Fruit fly (Drosophila melanogaster) S2 (cell line): ENCODE results near the gene Tmtc1.

ENCODE experiments used
- CG8478 ChIP-seq: fragments of >200 bp; optimal IDR thresholded peaks from 2 replicates; lab custom pipeline; 2018
- CTCF ChIP-seq, 2 experiments: fragments of >200 bp; optimal IDR thresholded peaks; 2 replicates each; lab custom pipeline; 2018

Tmtc1 gene

dm6 chr2L:2677553-2677952, at the start of gene Tmtc1:
Gene Tmtc1 (plus strand): TSS chr2L:2677734.
- TF ChIP-seq CTCF (optimal IDR thresholded peaks at IDR 0.05; lab: Kevin White, UChicago) (no peak), CG8478 (lab: Kevin White, UChicago) (no peak)

dm6 chr2L:2628760-2629159, 48.8 kb upstream of the Tmtc1 start:
- TF ChIP-seq CTCF (optimal IDR thresholded peaks at IDR 0.05; lab: Kevin White, UChicago) (no peak), CG8478 (lab: Kevin White, UChicago) (no peak)

DNA sequence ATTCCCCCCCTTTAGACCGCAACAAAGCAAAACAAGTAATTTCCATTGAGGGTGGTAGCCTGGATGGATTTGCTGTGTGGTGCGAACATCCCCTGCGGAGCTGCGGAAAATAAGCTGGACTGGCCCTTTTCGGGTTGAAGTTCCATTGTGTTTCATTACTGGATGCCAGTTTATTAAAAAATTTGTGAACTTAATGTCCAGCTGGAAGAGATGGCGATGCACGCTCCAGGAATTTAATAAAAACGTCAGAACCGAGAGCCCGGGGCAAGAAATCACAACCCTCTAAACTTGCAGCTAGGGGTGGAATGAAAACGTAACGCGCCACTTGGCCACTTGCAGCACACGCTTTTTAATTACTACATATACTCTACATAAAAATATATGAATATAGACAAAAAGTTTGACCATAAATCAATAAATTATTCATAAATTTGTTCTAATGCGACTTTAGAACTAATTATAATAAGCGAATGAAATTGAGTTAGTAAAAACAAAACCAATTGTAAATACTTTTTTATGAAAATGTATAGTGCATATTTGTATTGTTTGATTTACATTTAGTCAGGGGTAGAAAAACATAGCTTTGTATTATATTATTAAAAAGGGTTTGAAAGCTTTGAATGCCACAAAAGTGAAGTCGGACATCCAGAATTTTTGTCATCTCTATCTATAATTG, 41.1 kb upstream of the Tmtc1 start:
- TF ChIP-seq CTCF (optimal IDR thresholded peaks at IDR 0.05; lab: Kevin White, UChicago) (no peak), CG8478 (lab: Kevin White, UChicago) (no peak)

dm6 chr2L:2637002-2637377, 40.5 kb upstream of the Tmtc1 start:
- TF ChIP-seq CG8478 (lab: Kevin White, UChicago) = no peak
- TF ChIP-seq CTCF (optimal IDR thresholded peaks at IDR 0.05; lab: Kevin White, UChicago) = no peak

DNA sequence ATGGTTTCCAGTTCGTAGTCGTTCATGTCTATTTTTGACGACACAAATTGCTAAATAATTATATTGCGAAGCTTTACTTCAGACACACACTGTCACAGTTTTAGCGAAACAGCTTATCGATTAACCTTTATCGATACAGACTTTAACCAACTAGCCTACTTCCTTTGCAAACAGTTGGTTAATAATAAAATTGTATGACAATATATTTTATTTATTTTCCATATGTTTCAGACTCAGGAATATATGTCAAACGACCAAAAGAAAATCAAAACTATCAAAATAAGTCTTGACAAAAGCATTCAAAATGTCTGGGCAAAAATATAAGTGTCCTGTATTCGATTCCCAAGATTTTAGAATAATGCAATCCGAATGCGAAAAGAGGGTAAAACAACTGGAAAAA, 29.9 kb upstream of the Tmtc1 start, which contains the start of the genes CG9962 and CG43851:
CG9962 (minus strand) TSS at position 101 of the 400 bp plus-strand sequence.
CG43851 (plus strand) TSS at position 267 of the 400 bp plus-strand sequence.
- TF ChIP-seq CG8478 (lab: Kevin White, UChicago) = no peak

DNA sequence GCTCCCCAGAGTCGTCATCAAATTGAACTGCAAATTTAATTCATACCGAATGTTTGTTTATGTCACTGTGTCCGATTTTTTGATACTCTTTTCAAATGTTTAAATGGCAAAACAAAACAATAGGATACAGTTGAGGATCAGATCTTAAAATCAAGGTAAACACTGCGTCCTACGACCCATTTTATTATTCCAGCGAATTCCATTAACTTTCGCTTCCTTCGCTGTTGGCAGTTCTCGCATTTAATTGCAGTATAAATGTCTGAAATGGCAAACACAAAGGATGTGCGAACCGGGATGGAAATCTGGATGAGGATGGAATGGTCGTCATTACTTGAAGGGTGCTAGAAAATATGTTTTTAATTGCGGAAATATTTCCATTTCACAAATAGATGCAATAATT, 25.2 kb upstream of the Tmtc1 start, which contains the start of gene CG33125:
CG33125 (minus strand) TSS at position 101 of the 400 bp plus-strand sequence.
- no peak for TF ChIP-seq CTCF (optimal IDR thresholded peaks at IDR 0.05; lab: Kevin White, UChicago)
- TF ChIP-seq CG8478 (lab: Kevin White, UChicago) = no peak

dm6 chr2L:2652746-2653145, 24.8 kb upstream of the Tmtc1 start, which contains the start of gene Prosbeta4R1:
Gene Prosbeta4R1 (plus strand): TSS chr2L:2653046.
- TF ChIP-seq CG8478 (lab: Kevin White, UChicago) (no peak), CTCF (optimal IDR thresholded peaks at IDR 0.05; lab: Kevin White, UChicago) (no peak)

DNA sequence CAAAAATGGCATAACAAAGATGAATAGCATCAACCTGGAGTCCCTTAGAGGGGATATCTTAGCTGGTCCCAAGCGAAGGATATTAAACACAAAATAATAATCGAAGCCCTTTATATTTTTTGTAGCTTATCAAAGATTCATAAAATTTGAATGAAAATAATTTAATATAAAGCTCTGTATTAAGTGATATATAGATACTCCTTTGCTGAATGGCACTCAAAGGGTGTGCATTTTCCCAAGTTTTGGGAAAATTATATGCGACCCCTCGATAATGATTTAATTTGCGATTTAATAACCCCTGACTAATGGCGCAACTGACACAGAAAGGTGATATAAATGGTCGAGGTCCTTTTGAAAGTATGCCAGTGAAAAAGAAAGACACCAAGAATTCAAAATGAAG, 23.8 kb upstream of the Tmtc1 start, which contains the start of gene Or23a:
Or23a (plus strand) TSS at position 301 of the 400 bp plus-strand sequence.
- TF ChIP-seq CTCF (optimal IDR thresholded peaks at IDR 0.05; lab: Kevin White, UChicago) (no peak), CG8478 (lab: Kevin White, UChicago) (no peak)

DNA sequence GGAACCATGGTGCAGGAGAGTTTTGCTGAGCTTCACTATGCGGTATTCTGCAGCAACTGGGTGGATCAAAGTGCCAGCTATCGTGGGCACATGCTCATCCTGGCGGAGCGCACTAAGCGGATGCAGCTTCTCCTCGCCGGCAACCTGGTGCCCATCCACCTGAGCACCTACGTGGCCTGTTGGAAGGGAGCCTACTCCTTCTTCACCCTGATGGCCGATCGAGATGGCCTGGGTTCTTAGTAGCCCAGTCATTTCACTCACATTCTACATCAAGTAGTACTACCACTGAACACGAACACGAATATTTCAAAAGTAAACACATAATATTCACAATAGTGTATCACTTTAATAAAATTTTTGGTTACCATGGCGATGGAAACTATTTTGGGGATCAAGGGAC, 22.4 kb upstream of the Tmtc1 start, which contains the start of gene Prosbeta4R2:
Prosbeta4R2 (plus strand) TSS at position 301 of the 400 bp plus-strand sequence.
- TF ChIP-seq CTCF (optimal IDR thresholded peaks at IDR 0.05; lab: Kevin White, UChicago) (no peak), CG8478 (lab: Kevin White, UChicago) (no peak)

- no peak for TF ChIP-seq CG8478 (lab: Kevin White, UChicago)
- no peak for TF ChIP-seq CTCF (optimal IDR thresholded peaks at IDR 0.05; lab: Kevin White, UChicago)
Observed at dm6 chr2L:2664762-2665161, 12.8 kb upstream of the Tmtc1 start, which contains the start of gene Trf4. Gene Trf4 (plus strand): TSS chr2L:2665062.

- no peak for TF ChIP-seq CTCF (optimal IDR thresholded peaks at IDR 0.05; lab: Kevin White, UChicago)
- no peak for TF ChIP-seq CG8478 (lab: Kevin White, UChicago)
Observed at dm6 chr2L:2669523-2669922, 8.0 kb upstream of the Tmtc1 start, which contains the start of gene Gr23a. Gene Gr23a (plus strand): TSS chr2L:2669823.

DNA sequence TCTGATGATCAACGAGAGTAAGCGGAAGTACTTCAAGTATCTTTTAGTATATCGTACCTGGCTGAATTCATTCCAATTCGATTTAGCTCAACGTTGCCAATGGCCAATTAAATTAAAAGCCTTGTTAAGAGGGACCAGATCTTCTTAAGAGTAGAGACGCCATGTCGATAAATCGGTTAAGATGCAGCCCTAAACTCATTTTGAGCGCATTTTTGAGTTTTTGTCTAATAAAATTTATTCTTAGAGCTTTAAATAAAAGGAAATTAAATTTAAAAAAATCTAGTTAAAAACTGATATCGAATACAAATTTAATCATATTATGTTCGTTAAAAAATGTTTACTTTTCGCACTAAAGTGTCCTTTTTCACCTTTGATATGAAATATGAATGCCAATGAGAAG, 18.8 kb downstream of the Tmtc1 start, which contains the start of gene Trf5:
Trf5 (minus strand) TSS at position 101 of the 400 bp plus-strand sequence.
- TF ChIP-seq CTCF (optimal IDR thresholded peaks at IDR 0.05; lab: Kevin White, UChicago) (no peak), CG8478 (lab: Kevin White, UChicago) (no peak)

DNA sequence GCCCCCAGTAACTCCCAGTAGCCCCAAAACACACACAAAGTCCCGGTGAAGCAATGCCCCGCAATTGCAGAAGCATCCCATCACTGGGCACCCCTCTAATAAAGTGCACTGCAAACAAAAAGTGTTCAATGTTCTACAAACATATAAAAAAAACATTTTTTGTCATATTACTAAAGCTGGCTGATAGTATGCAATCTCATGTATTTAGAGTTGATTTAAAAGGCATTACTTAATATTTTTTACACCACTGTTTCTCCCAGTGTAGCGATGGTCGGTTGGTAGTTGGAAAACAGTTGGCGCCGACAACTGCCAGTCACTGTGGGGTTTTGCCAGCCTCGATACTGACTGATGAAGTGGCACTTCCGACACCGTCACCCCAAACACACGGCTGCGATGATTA, 42.8 kb downstream of the Tmtc1 start:
- TF ChIP-seq CG8478 (lab: Kevin White, UChicago) (no peak), CTCF (optimal IDR thresholded peaks at IDR 0.05; lab: Kevin White, UChicago) (no peak)

DNA sequence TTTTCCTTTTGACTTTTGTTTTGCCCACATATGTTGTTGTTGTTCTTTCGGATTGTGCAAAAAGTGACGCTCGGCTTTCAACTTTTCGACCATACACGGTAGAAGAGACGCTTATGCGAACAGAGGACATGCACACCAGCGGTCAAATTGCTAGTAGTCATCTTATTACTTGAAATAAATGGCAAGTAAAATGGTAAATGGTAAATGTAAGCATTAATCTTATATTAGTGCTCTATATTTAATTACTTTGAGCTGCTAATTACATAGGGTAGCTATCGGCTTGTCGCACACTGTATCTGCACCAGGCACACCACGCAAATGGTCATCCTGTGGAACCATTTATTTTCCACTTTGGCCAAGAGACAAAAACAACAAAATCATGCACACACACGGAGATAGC, 43.8 kb downstream of the Tmtc1 start:
- no peak for TF ChIP-seq CTCF (optimal IDR thresholded peaks at IDR 0.05; lab: Kevin White, UChicago)

- TF ChIP-seq CTCF (optimal IDR thresholded peaks at IDR 0.05; lab: Kevin White, UChicago) (no peak), CG8478 (lab: Kevin White, UChicago) (no peak)
Observed at dm6 chr2L:2723100-2723499, 45.6 kb downstream of the Tmtc1 start.

- TF ChIP-seq CTCF (optimal IDR thresholded peaks at IDR 0.05; lab: Kevin White, UChicago) (peak in 1 of 2 experiments; percentile 22), CG8478 (lab: Kevin White, UChicago) (no peak)
Observed at dm6 chr2L:2724459-2724858, 46.9 kb downstream of the Tmtc1 start.
